Worm (Caenorhabditis elegans) whole organism, L1 larva: ENCODE data around the gene ZC21.6.

Experiments
- C16A3.4 ChIP-seq: fragments of 150-350 bp; optimal IDR thresholded peaks from 2 replicates; lab custom pipeline; 2014; ENCODE audit warnings: missing biosample characterization, missing genetic modification characterization
- C34B4.2 ChIP-seq: sonication (generic microtip); optimal IDR thresholded peaks from 2 replicates; lab custom pipeline; 2017; ENCODE audit warnings: mild to moderate bottlenecking, missing genetic modification characterization, missing compliant biosample characterization
- Y116A8C.19 ChIP-seq: sonication (generic microtip); optimal IDR thresholded peaks from 2 replicates; lab custom pipeline; 2016; ENCODE audit warnings: missing compliant biosample characterization, missing genetic modification characterization, borderline replicate concordance
- aha-1 ChIP-seq: fragments of 150-350 bp; optimal IDR thresholded peaks from 2 replicates; lab custom pipeline; 2014; ENCODE audit warnings: missing biosample characterization, missing genetic modification characterization
- ama-1 ChIP-seq: fragments of 150-350 bp; optimal IDR thresholded peaks from 2 replicates; lab custom pipeline; 2014
- blmp-1 ChIP-seq: fragments of 150-350 bp; optimal IDR thresholded peaks from 2 replicates; lab custom pipeline; 2014; ENCODE audit warnings: missing biosample characterization, missing genetic modification characterization
- ceh-8 ChIP-seq: fragments of 200-800 bp; sonication (Bioruptor generic); optimal IDR thresholded peaks from 2 replicates; lab custom pipeline; 2018; ENCODE audit warnings: mild to moderate bottlenecking, missing genetic modification characterization, moderate library complexity, missing compliant biosample characterization
- ceh-88 ChIP-seq: fragments of 200-800 bp; sonication (Bioruptor generic); IDR thresholded peaks from 2 replicates; pipeline ENCODE4 v1.3.6; 2022; ENCODE audit warnings: missing genetic modification characterization, missing compliant biosample characterization
- ceh-90 ChIP-seq: sonication (generic microtip); optimal IDR thresholded peaks from 2 replicates; lab custom pipeline; 2016; ENCODE audit warnings: missing genetic modification characterization, missing compliant biosample characterization
- ces-1 ChIP-seq: fragments of 150-350 bp; optimal IDR thresholded peaks from 2 replicates; lab custom pipeline; 2014; ENCODE audit warnings: missing biosample characterization, missing genetic modification reagents, missing genetic modification characterization
- dsc-1 ChIP-seq: sonication (generic microtip); optimal IDR thresholded peaks from 2 replicates; lab custom pipeline; 2016; ENCODE audit warnings: mild to moderate bottlenecking, missing genetic modification characterization, missing compliant biosample characterization
- efl-3 ChIP-seq: fragments of 200-800 bp; sonication (Bioruptor generic); optimal IDR thresholded peaks from 2 replicates; lab custom pipeline; 2018; ENCODE audit warnings: mild to moderate bottlenecking, missing genetic modification characterization, missing compliant biosample characterization
- egl-13 ChIP-seq: sonication (generic microtip); optimal IDR thresholded peaks from 2 replicates; lab custom pipeline; 2016; ENCODE audit warnings: missing genotype, missing genetic modification reagents, missing genetic modification characterization, missing compliant biosample characterization
- elt-3 ChIP-seq, 6 experiments: fragments of 150-350 bp in 1 of 6; sonication (generic microtip); optimal IDR thresholded peaks; 2 replicates each; lab custom pipeline; 2017 to 2018; ENCODE audit warnings: missing biosample characterization in 6 of 6, missing genetic modification characterization in 6 of 6, inconsistent platforms in 1 of 6
- ets-5 ChIP-seq: fragments of 200-800 bp; sonication (Bioruptor generic); IDR thresholded peaks from 2 replicates; pipeline ENCODE4 v1.3.6; 2022; ENCODE audit warnings: missing genetic modification characterization, missing compliant biosample characterization
- fkh-10 ChIP-seq: sonication (generic microtip); optimal IDR thresholded peaks from 2 replicates; lab custom pipeline; 2017; ENCODE audit warnings: missing biosample characterization, missing genetic modification reagents, missing genetic modification characterization
- fkh-4 ChIP-seq: sonication (generic microtip); optimal IDR thresholded peaks from 2 replicates; lab custom pipeline; 2016; ENCODE audit warnings: missing compliant biosample characterization, missing genetic modification characterization, borderline replicate concordance
- fos-1 ChIP-seq: fragments of 150-350 bp; optimal IDR thresholded peaks from 2 replicates; lab custom pipeline; 2014; ENCODE audit warnings: missing biosample characterization, missing genetic modification characterization
- grh-1 ChIP-seq: fragments of 200-800 bp; sonication (Bioruptor generic); IDR thresholded peaks from 2 replicates; pipeline ENCODE4 v1.3.6; 2022; ENCODE audit warnings: missing genetic modification reagents, missing genetic modification characterization, missing compliant biosample characterization
- hlh-17 ChIP-seq: fragments of 200-800 bp; sonication (Bioruptor generic); optimal IDR thresholded peaks from 2 replicates; lab custom pipeline; 2018; ENCODE audit warnings: missing genetic modification characterization, mild to moderate bottlenecking, missing compliant biosample characterization, moderate library complexity, borderline replicate concordance
- jun-1 ChIP-seq: fragments of 150-350 bp; optimal IDR thresholded peaks from 2 replicates; lab custom pipeline; 2014; ENCODE audit warnings: missing biosample characterization, missing genetic modification reagents, missing genetic modification characterization
- lin-14 ChIP-seq: fragments of 200-800 bp; sonication (Bioruptor generic); optimal IDR thresholded peaks from 2 replicates; lab custom pipeline; 2018; ENCODE audit warnings: mild to moderate bottlenecking, missing genetic modification characterization, moderate library complexity, missing compliant biosample characterization
- lin-15B ChIP-seq: fragments of 150-350 bp; sonication (generic microtip); optimal IDR thresholded peaks from 3 replicates; lab custom pipeline; 2014; ENCODE audit warnings: missing biosample characterization, missing genetic modification characterization
- lin-35 ChIP-seq, 2 experiments: fragments of 150-350 bp; optimal IDR thresholded peaks; 2 replicates each; lab custom pipeline; 2014; ENCODE audit warnings: missing biosample characterization in 2 of 2, missing genetic modification characterization in 2 of 2, missing genetic modification reagents in 2 of 2
- lir-3 ChIP-seq: sonication (generic microtip); optimal IDR thresholded peaks from 2 replicates; lab custom pipeline; 2016; ENCODE audit warnings: mild to moderate bottlenecking, missing genetic modification characterization, moderate library complexity, missing compliant biosample characterization; ENCODE audit not compliant: poor library complexity
- lsy-2 ChIP-seq, 2 experiments: fragments of 150-350 bp; optimal IDR thresholded peaks; 2 replicates each; lab custom pipeline; 2014; ENCODE audit warnings: missing biosample characterization in 2 of 2, missing genetic modification characterization in 2 of 2
- mdl-1 ChIP-seq, 2 experiments: fragments of 150-350 bp; optimal IDR thresholded peaks; 2 replicates each; lab custom pipeline; 2014 to 2017; ENCODE audit warnings: missing biosample characterization in 2 of 2, missing genetic modification characterization in 2 of 2, inconsistent platforms in 1 of 2
- mef-2 ChIP-seq: fragments of 150-350 bp; optimal IDR thresholded peaks from 2 replicates; lab custom pipeline; 2014; ENCODE audit warnings: missing biosample characterization, missing genetic modification characterization
- mep-1 ChIP-seq: fragments of 150-350 bp; optimal IDR thresholded peaks from 2 replicates; lab custom pipeline; 2014; ENCODE audit warnings: missing biosample characterization, missing genetic modification characterization
- nhr-19 ChIP-seq: fragments of 200-800 bp; sonication (Bioruptor generic); conservative IDR thresholded peaks from 2 replicates; pipeline ENCODE4 v1.3.6; 2022; ENCODE audit warnings: missing genetic modification characterization, missing compliant biosample characterization
- nhr-20 ChIP-seq: sonication (generic microtip); optimal IDR thresholded peaks from 2 replicates; lab custom pipeline; 2016; ENCODE audit warnings: mild to moderate bottlenecking, missing genetic modification characterization, missing compliant biosample characterization
- nhr-28 ChIP-seq: fragments of 150-350 bp; optimal IDR thresholded peaks from 2 replicates; lab custom pipeline; 2014; ENCODE audit warnings: missing biosample characterization, missing genetic modification characterization
- nhr-47 ChIP-seq: sonication (generic microtip); optimal IDR thresholded peaks from 2 replicates; lab custom pipeline; 2016; ENCODE audit warnings: mild to moderate bottlenecking, missing genetic modification characterization, moderate library complexity, missing compliant biosample characterization
- nhr-77 ChIP-seq: fragments of 150-350 bp; optimal IDR thresholded peaks from 2 replicates; lab custom pipeline; 2014; ENCODE audit warnings: missing biosample characterization, missing genetic modification characterization
- nhr-90 ChIP-seq: sonication (generic microtip); optimal IDR thresholded peaks from 2 replicates; lab custom pipeline; 2016; ENCODE audit warnings: mild to moderate bottlenecking, missing genetic modification characterization, missing compliant biosample characterization; ENCODE audit not compliant: poor library complexity
- pag-3 ChIP-seq: sonication (generic microtip); optimal IDR thresholded peaks from 2 replicates; lab custom pipeline; 2017; ENCODE audit warnings: missing genetic modification characterization, mild to moderate bottlenecking, missing compliant biosample characterization, antibody characterized with exemption, borderline replicate concordance; ENCODE audit not compliant: insufficient read depth
- pax-3 ChIP-seq: fragments of 200-800 bp; sonication (Bioruptor generic); optimal IDR thresholded peaks from 2 replicates; lab custom pipeline; 2018; ENCODE audit warnings: mild to moderate bottlenecking, missing genetic modification characterization, moderate library complexity, missing compliant biosample characterization
- rnt-1 ChIP-seq: sonication (generic microtip); optimal IDR thresholded peaks from 2 replicates; lab custom pipeline; 2016; ENCODE audit warnings: mild to moderate bottlenecking, missing genetic modification characterization, moderate library complexity, missing compliant biosample characterization
- snu-23 ChIP-seq: sonication (generic microtip); optimal IDR thresholded peaks from 2 replicates; lab custom pipeline; 2016; ENCODE audit warnings: missing genetic modification characterization, missing compliant biosample characterization
- sup-37 ChIP-seq: fragments of 200-800 bp; sonication (Bioruptor generic); optimal IDR thresholded peaks from 2 replicates; lab custom pipeline; 2018; ENCODE audit warnings: mild to moderate bottlenecking, missing genetic modification characterization, missing compliant biosample characterization
- tbx-2 ChIP-seq: sonication (generic microtip); optimal IDR thresholded peaks from 2 replicates; lab custom pipeline; 2016; ENCODE audit warnings: missing genetic modification characterization, missing compliant biosample characterization
- unc-130 ChIP-seq: fragments of 150-350 bp; optimal IDR thresholded peaks from 2 replicates; lab custom pipeline; 2017; ENCODE audit warnings: missing biosample characterization, missing genetic modification characterization, inconsistent platforms
- unc-62 ChIP-seq: fragments of 150-350 bp; optimal IDR thresholded peaks from 2 replicates; lab custom pipeline; 2014; ENCODE audit warnings: missing biosample characterization, missing genetic modification reagents, missing genetic modification characterization
- unc-86 ChIP-seq: sonication (generic microtip); optimal IDR thresholded peaks from 2 replicates; lab custom pipeline; 2016; ENCODE audit warnings: missing genetic modification characterization, missing compliant biosample characterization
- vab-15 ChIP-seq: sonication (generic microtip); optimal IDR thresholded peaks from 2 replicates; lab custom pipeline; 2017; ENCODE audit warnings: missing genotype, mild to moderate bottlenecking, missing genetic modification characterization, missing compliant biosample characterization
- xbp-1 ChIP-seq: sonication (generic microtip); optimal IDR thresholded peaks from 2 replicates; lab custom pipeline; 2016; ENCODE audit warnings: missing genetic modification characterization, missing compliant biosample characterization
- ztf-11 ChIP-seq, 2 experiments: sonication (generic microtip); optimal IDR thresholded peaks; 2 replicates each; lab custom pipeline; 2016 to 2017; ENCODE audit warnings: missing genetic modification characterization in 2 of 2, missing biosample characterization in 1 of 2, missing compliant biosample characterization in 1 of 2
- ztf-4 ChIP-seq: fragments of 150-350 bp; optimal IDR thresholded peaks from 2 replicates; lab custom pipeline; 2014; ENCODE audit warnings: missing biosample characterization, missing genetic modification characterization

ZC21.6 gene

DNA sequence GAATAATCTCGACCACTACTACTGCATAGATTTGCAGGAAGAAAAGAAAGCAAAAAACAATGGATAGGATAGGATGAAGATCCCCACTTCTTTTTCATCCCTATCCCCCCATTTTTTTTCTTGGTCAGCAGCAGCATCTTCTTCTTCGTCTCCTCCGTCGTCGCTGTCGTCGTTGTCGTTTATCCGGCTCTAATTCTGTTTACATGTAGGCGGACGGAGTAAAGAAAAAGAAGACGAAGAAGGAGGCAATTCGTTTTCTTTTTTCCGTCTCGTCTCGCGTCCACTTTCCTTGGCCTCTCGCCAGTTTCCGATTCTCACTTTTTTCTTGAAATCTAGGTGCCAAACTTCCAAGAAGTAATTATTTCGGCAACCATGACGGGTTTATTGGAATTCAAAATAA lies 33.7 kb downstream of the ZC21.6 start (continued):
- TF ChIP-seq egl-13, result peak; percentile 34
- TF ChIP-seq hlh-17 (GFP tag; lab: Kevin White, UChicago), result no peak
- TF ChIP-seq ceh-88 (GFP tag; lab: Robert Waterston, UW), result no peak
- peak; percentile 40 for TF ChIP-seq blmp-1 (tag; lab: Kevin White, UChicago)
- no peak for TF ChIP-seq aha-1 (tag; lab: Kevin White, UChicago)
- TF ChIP-seq lir-3 (tag; lab: Kevin White, UChicago), result no peak
- no peak for TF ChIP-seq lin-35 (GFP tag; optimal IDR thresholded peaks at IDR 0.05; lab: Kevin White, UChicago)
- TF ChIP-seq C34B4.2 (tag; lab: Kevin White, UChicago), result no peak
- TF ChIP-seq elt-3 (tag; optimal IDR thresholded peaks at IDR 0.05; lab: Kevin White, UChicago), result no peak
- no peak for TF ChIP-seq nhr-28
- TF ChIP-seq unc-130 (tag; lab: Kevin White, UChicago), result no peak
- no peak for TF ChIP-seq mef-2 (tag; lab: Kevin White, UChicago)

DNA sequence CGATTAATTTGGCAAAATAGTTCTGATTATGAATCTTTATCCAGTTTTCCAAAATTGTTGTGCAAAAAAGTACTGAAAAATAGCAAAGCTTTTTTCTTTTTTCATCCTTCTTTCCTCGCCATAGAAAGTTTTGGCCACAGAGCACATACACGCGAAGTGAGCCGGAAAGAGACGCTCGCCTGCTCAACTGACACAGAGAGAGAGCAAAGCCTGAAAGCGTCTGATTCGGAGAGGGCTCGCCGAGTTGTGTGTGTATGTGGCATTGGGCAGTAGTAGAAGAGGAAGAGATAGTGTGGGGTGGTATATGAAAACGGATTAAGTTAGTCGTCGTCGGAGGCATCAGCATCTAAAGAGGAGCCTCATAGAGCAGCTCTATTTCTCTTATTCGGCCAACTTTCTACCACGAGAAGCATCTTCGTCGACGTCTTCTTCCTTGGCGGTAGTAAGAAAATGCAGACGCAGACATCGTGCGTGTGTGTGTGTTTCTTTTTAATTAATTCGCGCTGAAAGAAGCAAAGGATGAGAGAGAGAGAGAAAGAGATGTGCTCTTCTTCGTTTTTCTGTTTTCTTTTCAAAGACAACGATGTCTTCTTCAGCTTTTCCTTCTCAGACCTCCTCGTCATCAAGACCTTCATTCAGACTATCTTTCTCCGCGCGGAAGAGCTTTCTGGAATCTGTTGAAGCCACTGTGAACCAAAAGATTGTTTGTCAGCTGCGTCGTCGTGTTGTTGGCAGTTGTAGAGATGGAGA lies 35.6 kb downstream of the ZC21.6 start:
- TF ChIP-seq ces-1 (GFP tag; lab: Kevin White, UChicago), result peak; percentile 29
- no peak for TF ChIP-seq lin-15B (tag; lab: Kevin White, UChicago)
- no peak for TF ChIP-seq pag-3 (tag; lab: Kevin White, UChicago)
- no peak for TF ChIP-seq nhr-19 (GFP tag; lab: Robert Waterston, UW)
- no peak for TF ChIP-seq nhr-20 (tag; lab: Kevin White, UChicago)
- peak; percentile 24 for TF ChIP-seq pax-3 (tag; lab: Kevin White, UChicago)
- no peak for TF ChIP-seq C34B4.2 (tag; lab: Kevin White, UChicago)
- peak; percentile 8 for TF ChIP-seq fkh-10 (GFP tag; lab: Kevin White, UChicago)
- TF ChIP-seq lin-14 (GFP tag; lab: Kevin White, UChicago), result peak; percentile 85
- TF ChIP-seq mdl-1 (tag; optimal IDR thresholded peaks at IDR 0.05; lab: Kevin White, UChicago), result no peak
- TF ChIP-seq dsc-1, result peak; percentile 55
- no peak for TF ChIP-seq xbp-1 (tag; lab: Kevin White, UChicago)
- TF ChIP-seq ztf-11 (tag; optimal IDR thresholded peaks at IDR 0.05; lab: Kevin White, UChicago), result no peak
- TF ChIP-seq fos-1, result no peak
- no peak for TF ChIP-seq jun-1
- no peak for TF ChIP-seq ama-1 (lab: Kevin White, UChicago)
- TF ChIP-seq mep-1 (tag; lab: Kevin White, UChicago), result no peak
- TF ChIP-seq snu-23 (GFP tag; lab: Kevin White, UChicago), result peak; percentile 10
- no peak for TF ChIP-seq unc-62
- peak; percentile 42 for TF ChIP-seq tbx-2 (tag; lab: Kevin White, UChicago)
- no peak for TF ChIP-seq elt-3 (tag; optimal IDR thresholded peaks at IDR 0.05; lab: Kevin White, UChicago)
- TF ChIP-seq lsy-2 (tag; optimal IDR thresholded peaks at IDR 0.05; lab: Kevin White, UChicago), result peak in 1 of 2 experiments; percentile 51
- TF ChIP-seq lin-35 (GFP tag; optimal IDR thresholded peaks at IDR 0.05; lab: Kevin White, UChicago), result no peak
- no peak for TF ChIP-seq ceh-90 (tag; lab: Kevin White, UChicago)
- TF ChIP-seq vab-15 (tag; lab: Kevin White, UChicago), result no peak
- TF ChIP-seq ceh-8 (GFP tag; lab: Kevin White, UChicago), result no peak
- TF ChIP-seq Y116A8C.19 (tag; lab: Kevin White, UChicago), result no peak
- no peak for TF ChIP-seq ets-5
- no peak for TF ChIP-seq rnt-1 (tag; lab: Kevin White, UChicago)
- TF ChIP-seq unc-130 (tag; lab: Kevin White, UChicago), result no peak
- peak; percentile 46 for TF ChIP-seq nhr-47
- TF ChIP-seq sup-37 (GFP tag; lab: Kevin White, UChicago), result no peak
- TF ChIP-seq unc-86 (tag; lab: Kevin White, UChicago), result peak; percentile 55
- TF ChIP-seq grh-1 (GFP tag; lab: Robert Waterston, UW), result no peak
- no peak for TF ChIP-seq nhr-90 (tag; lab: Kevin White, UChicago)
- no peak for TF ChIP-seq C16A3.4 (tag; lab: Kevin White, UChicago)
- TF ChIP-seq ztf-4, result no peak
- TF ChIP-seq blmp-1 (tag; lab: Kevin White, UChicago), result no peak
- no peak for TF ChIP-seq fkh-4 (tag; lab: Kevin White, UChicago)
- TF ChIP-seq egl-13, result peak; percentile 69
- no peak for TF ChIP-seq nhr-77 (tag; lab: Kevin White, UChicago)
- no peak for TF ChIP-seq efl-3
